Fruit fly (Drosophila melanogaster) whole organism, wandering third instar larva: Measurements from ENCODE around the gene ey.

Experiments used
- Abd-B ChIP-seq: fragments of >200 bp; optimal IDR thresholded peaks from 2 replicates; lab custom pipeline; 2017; ENCODE audit warnings: missing biosample characterization, missing genetic modification characterization
- CG32264 ChIP-seq: fragments of 200-800 bp; sonication (Bioruptor generic); optimal IDR thresholded peaks from 2 replicates; lab custom pipeline; 2016; ENCODE audit warnings: missing biosample characterization, missing genetic modification characterization
- Dfd ChIP-seq: fragments of >200 bp; optimal IDR thresholded peaks from 2 replicates; lab custom pipeline; 2017; ENCODE audit warnings: missing biosample characterization, missing genetic modification characterization
- Hr78 ChIP-seq: fragments of >200 bp; optimal IDR thresholded peaks from 2 replicates; lab custom pipeline; 2017; ENCODE audit warnings: missing biosample characterization, missing genetic modification characterization
- OdsH ChIP-seq: fragments of 200-800 bp; sonication (Bioruptor generic); optimal IDR thresholded peaks from 2 replicates; lab custom pipeline; 2016; ENCODE audit warnings: missing biosample characterization, mild to moderate bottlenecking, missing genetic modification characterization
- Sp1 ChIP-seq: fragments of 200-800 bp; sonication (Bioruptor generic); optimal IDR thresholded peaks from 3 replicates; lab custom pipeline; 2019; ENCODE audit warnings: missing biosample characterization, mild to moderate bottlenecking, missing genetic modification characterization, moderate library complexity
- dl ChIP-seq, 2 experiments: fragments of 175-275, 200-275 bp in 1 of 2; fragments of 200-275 bp in 1 of 2; sonication (Bioruptor generic); optimal IDR thresholded peaks; lab custom pipeline; 2018; ENCODE audit warnings: mild to moderate bottlenecking in 2 of 2, missing biosample characterization in 2 of 2, missing genetic modification characterization in 2 of 2, moderate library complexity in 2 of 2; ENCODE audit not compliant: partially characterized antibody in 2 of 2, insufficient read depth in 1 of 2
- foxo ChIP-seq, 2 experiments: fragments of 200-800 bp; sonication (Bioruptor generic); optimal IDR thresholded peaks; 2 replicates in 1 of 2; 3 replicates in 1 of 2; lab custom pipeline; 2016 to 2017; ENCODE audit warnings: missing biosample characterization in 2 of 2, missing genetic modification characterization in 2 of 2
- lola ChIP-seq: fragments of >200 bp; optimal IDR thresholded peaks from 2 replicates; lab custom pipeline; 2017; ENCODE audit warnings: missing biosample characterization, missing genetic modification characterization
- pan ChIP-seq: fragments of >200 bp; optimal IDR thresholded peaks from 2 replicates; lab custom pipeline; 2017
- psq ChIP-seq: fragments of 200-800 bp; sonication (Bioruptor generic); optimal IDR thresholded peaks from 3 replicates; lab custom pipeline; 2017; ENCODE audit warnings: missing biosample characterization, mild to moderate bottlenecking, missing genetic modification characterization, moderate library complexity
- rgr ChIP-seq: fragments of 200-800 bp; sonication (Bioruptor generic); optimal IDR thresholded peaks from 3 replicates; lab custom pipeline; 2016; ENCODE audit warnings: missing biosample characterization, mild to moderate bottlenecking, missing genetic modification characterization
- tai ChIP-seq: sonication (Bioruptor generic); optimal IDR thresholded peaks from 2 replicates; lab custom pipeline; 2016; ENCODE audit warnings: missing biosample characterization, missing genetic modification characterization
- usp ChIP-seq: fragments of >200 bp; optimal IDR thresholded peaks from 2 replicates; lab custom pipeline; 2017; ENCODE audit warnings: missing biosample characterization, missing genetic modification characterization

- TF ChIP-seq lola (no peak), CG32264 (no peak), Sp1 (GFP tag; lab: Kevin White, UChicago) (no peak), pan (lab: Kevin White, UChicago) (no peak), tai (GFP tag; lab: Kevin White, UChicago) (peak; percentile 36), Abd-B (no peak), Dfd (GFP tag; lab: Kevin White, UChicago) (no peak), psq (no peak), Hr78 (GFP tag; lab: Kevin White, UChicago) (no peak), rgr (GFP tag; lab: Kevin White, UChicago) (no peak), OdsH (GFP tag; lab: Kevin White, UChicago) (no peak), usp (GFP tag; lab: Kevin White, UChicago) (no peak), foxo (GFP tag; optimal IDR thresholded peaks at IDR 0.05; lab: Kevin White, UChicago) (no peak), dl (GFP tag; optimal IDR thresholded peaks at IDR 0.05; lab: Kevin White, UChicago; ENCODE audit: insufficient read depth in 1 of 2, partially characterized antibody in 2 of 2) (no peak)
Observed at dm6 chr4:694917-695720, 2.4 kb upstream of the ey start.
